Worm (Caenorhabditis elegans) whole organism, L4 larva: ENCODE data around the gene srbc-1.

Experiments
- aly-2 ChIP-seq: sonication (generic microtip); optimal IDR thresholded peaks from 2 replicates; lab custom pipeline; 2018; ENCODE audit warnings: missing biosample characterization, missing genetic modification characterization
- ceh-44 ChIP-seq: fragments of 200-800 bp; sonication (Bioruptor generic); IDR thresholded peaks from 2 replicates; pipeline ENCODE4 v1.3.6; 2022; ENCODE audit warnings: missing genetic modification reagents, missing genetic modification characterization, missing compliant biosample characterization
- ceh-82 ChIP-seq: sonication (generic microtip); optimal IDR thresholded peaks from 2 replicates; lab custom pipeline; 2017; ENCODE audit warnings: missing biosample characterization, missing genetic modification characterization
- zfp-3 ChIP-seq: fragments of 200-800 bp; sonication (Bioruptor generic); conservative IDR thresholded peaks from 2 replicates; pipeline ENCODE4 v1.3.6; 2022; ENCODE audit warnings: missing genetic modification reagents, missing genetic modification characterization, missing compliant biosample characterization

ce11 chrV:3257277-3257676, 44.5 kb downstream of the srbc-1 start, which contains the start of gene T28A11.22:
- TF ChIP-seq ceh-44 (no peak), aly-2 (tag; lab: Kevin White, UChicago) (no peak), ceh-82 (tag; lab: Kevin White, UChicago) (no peak), zfp-3 (GFP tag; lab: Robert Waterston, UW) (no peak)
